Worm (Caenorhabditis elegans) whole organism, young adult: ENCODE measurements around the gene chw-1.

Experiments
- B0261.1 ChIP-seq: sonication (generic microtip); optimal IDR thresholded peaks from 2 replicates; lab custom pipeline; 2016; ENCODE audit warnings: mild to moderate bottlenecking, missing genetic modification characterization, moderate library complexity, missing compliant biosample characterization
- B0336.3 ChIP-seq: fragments of 200-800 bp; sonication (Bioruptor generic); IDR thresholded peaks from 2 replicates; pipeline ENCODE4 v1.3.6; 2022; ENCODE audit warnings: missing genetic modification characterization, missing compliant biosample characterization
- D2030.7 ChIP-seq: fragments of 200-800 bp; sonication (Bioruptor generic); IDR thresholded peaks from 2 replicates; pipeline ENCODE4 v1.3.6; 2022; ENCODE audit warnings: missing genetic modification reagents, missing genetic modification characterization, missing compliant biosample characterization
- F37B4.10 ChIP-seq: fragments of 200-800 bp; sonication (Bioruptor generic); IDR thresholded peaks from 2 replicates; pipeline ENCODE4 v1.3.6; 2022; ENCODE audit warnings: missing genetic modification characterization, missing compliant biosample characterization
- F52B5.7 ChIP-seq: sonication (generic microtip); optimal IDR thresholded peaks from 2 replicates; lab custom pipeline; 2016; ENCODE audit warnings: mild to moderate bottlenecking, missing genetic modification characterization, missing compliant biosample characterization
- K11D2.4 ChIP-seq: fragments of 200-800 bp; sonication (Bioruptor generic); IDR thresholded peaks from 2 replicates; pipeline ENCODE4 v1.3.6; 2022; ENCODE audit warnings: missing genetic modification reagents, missing genetic modification characterization, missing compliant biosample characterization
- T26A5.8 ChIP-seq: sonication (generic microtip); optimal IDR thresholded peaks from 2 replicates; lab custom pipeline; 2016; ENCODE audit warnings: missing genetic modification characterization, missing compliant biosample characterization
- Y95B8A.8 ChIP-seq: fragments of 200-800 bp; sonication (Bioruptor generic); IDR thresholded peaks from 2 replicates; pipeline ENCODE4 v1.3.6; 2022; ENCODE audit warnings: missing genetic modification reagents, missing genetic modification characterization, missing compliant biosample characterization
- akir-1 ChIP-seq: fragments of 200-800 bp; sonication (Bioruptor generic); optimal IDR thresholded peaks from 2 replicates; lab custom pipeline; 2018; ENCODE audit warnings: mild to moderate bottlenecking, missing genetic modification characterization, moderate library complexity, missing compliant biosample characterization
- attf-6 ChIP-seq: fragments of 200-800 bp; sonication (Bioruptor generic); IDR thresholded peaks from 2 replicates; pipeline ENCODE4 v1.3.6; 2022; ENCODE audit warnings: missing genetic modification reagents, missing genetic modification characterization, missing compliant biosample characterization
- ccch-3 ChIP-seq: fragments of 200-800 bp; sonication (Bioruptor generic); optimal IDR thresholded peaks from 2 replicates; lab custom pipeline; 2018; ENCODE audit warnings: mild to moderate bottlenecking, missing genetic modification characterization, missing compliant biosample characterization
- chd-7 ChIP-seq: sonication (generic microtip); optimal IDR thresholded peaks from 2 replicates; lab custom pipeline; 2016; ENCODE audit warnings: mild to moderate bottlenecking, missing genetic modification characterization, moderate library complexity, missing compliant biosample characterization
- dox-1 ChIP-seq: fragments of 200-800 bp; sonication (Bioruptor generic); IDR thresholded peaks from 2 replicates; pipeline ENCODE4 v1.3.6; 2022; ENCODE audit warnings: missing genetic modification reagents, missing genetic modification characterization, missing compliant biosample characterization
- dpl-1 ChIP-seq: fragments of 150-350 bp; optimal IDR thresholded peaks from 2 replicates; lab custom pipeline; 2014; ENCODE audit warnings: missing biosample characterization, missing genetic modification reagents, missing genetic modification characterization
- ekl-4 ChIP-seq: fragments of 200-800 bp; sonication (Bioruptor generic); IDR thresholded peaks from 2 replicates; pipeline ENCODE4 v1.3.6; 2022; ENCODE audit warnings: missing genetic modification reagents, missing genetic modification characterization, missing compliant biosample characterization
- ets-4 ChIP-seq: fragments of 200-800 bp; sonication (Bioruptor generic); optimal IDR thresholded peaks from 2 replicates; lab custom pipeline; 2018; ENCODE audit warnings: mild to moderate bottlenecking, missing genetic modification characterization, missing compliant biosample characterization
- fkh-3 ChIP-seq: sonication (generic microtip); optimal IDR thresholded peaks from 2 replicates; lab custom pipeline; 2016; ENCODE audit warnings: mild to moderate bottlenecking, missing genetic modification characterization, missing compliant biosample characterization
- hlh-12 ChIP-seq: sonication (generic microtip); optimal IDR thresholded peaks from 2 replicates; lab custom pipeline; 2016; ENCODE audit warnings: missing genetic modification characterization, missing compliant biosample characterization
- hlh-26 ChIP-seq: fragments of 200-800 bp; sonication (Bioruptor generic); conservative IDR thresholded peaks from 2 replicates; pipeline ENCODE4 v1.3.6; 2022; ENCODE audit warnings: missing genetic modification reagents, missing genetic modification characterization, missing compliant biosample characterization
- hrde-1 ChIP-seq: sonication (generic microtip); optimal IDR thresholded peaks from 2 replicates; lab custom pipeline; 2016; ENCODE audit warnings: missing genetic modification characterization, mild to moderate bottlenecking, missing compliant biosample characterization, moderate library complexity, missing genotype, missing genetic modification reagents, borderline replicate concordance
- hsf-1 ChIP-seq: fragments of 200-800 bp; sonication (Bioruptor generic); IDR thresholded peaks from 2 replicates; pipeline ENCODE4 v1.3.6; 2022; ENCODE audit warnings: missing genetic modification reagents, missing genetic modification characterization, missing compliant biosample characterization
- lag-1 ChIP-seq: fragments of 200-800 bp; sonication (Bioruptor generic); IDR thresholded peaks from 2 replicates; pipeline ENCODE4 v1.3.6; 2022; ENCODE audit warnings: missing genetic modification reagents, missing genetic modification characterization, missing compliant biosample characterization
- lir-1 ChIP-seq: fragments of 200-800 bp; sonication (Bioruptor generic); conservative IDR thresholded peaks from 2 replicates; pipeline ENCODE4 v1.3.6; 2022; ENCODE audit warnings: missing genetic modification reagents, missing genetic modification characterization, missing compliant biosample characterization
- lsy-27 ChIP-seq: sonication (generic microtip); optimal IDR thresholded peaks from 2 replicates; lab custom pipeline; 2017; ENCODE audit warnings: missing genetic modification characterization, mild to moderate bottlenecking, missing compliant biosample characterization, antibody characterized with exemption, missing genotype, borderline replicate concordance; ENCODE audit not compliant: insufficient read depth
- madf-6 ChIP-seq: fragments of 200-800 bp; sonication (Bioruptor generic); IDR thresholded peaks from 2 replicates; pipeline ENCODE4 v1.3.6; 2022; ENCODE audit warnings: missing genetic modification reagents, missing genetic modification characterization, missing compliant biosample characterization
- mcd-1 ChIP-seq: fragments of 200-800 bp; sonication (Bioruptor generic); IDR thresholded peaks from 2 replicates; pipeline ENCODE4 v1.3.6; 2022; ENCODE audit warnings: missing genetic modification reagents, missing genetic modification characterization, missing compliant biosample characterization
- mes-4 ChIP-seq: sonication (generic microtip); optimal IDR thresholded peaks from 2 replicates; lab custom pipeline; 2016; ENCODE audit warnings: missing genotype, missing genetic modification characterization, missing compliant biosample characterization
- nfya-1 ChIP-seq: sonication (generic microtip); optimal IDR thresholded peaks from 2 replicates; lab custom pipeline; 2017; ENCODE audit warnings: antibody characterized with exemption, missing compliant biosample characterization, missing genetic modification characterization, borderline replicate concordance; ENCODE audit not compliant: insufficient read depth
- nfyb-1 ChIP-seq: fragments of 200-800 bp; sonication (Bioruptor generic); IDR thresholded peaks from 2 replicates; pipeline ENCODE4 v1.3.6; 2022; ENCODE audit warnings: missing genetic modification reagents, missing genetic modification characterization, missing compliant biosample characterization
- nhr-120 ChIP-seq: fragments of 200-800 bp; sonication (Bioruptor generic); IDR thresholded peaks from 2 replicates; pipeline ENCODE4 v1.3.6; 2022; ENCODE audit warnings: missing genetic modification characterization, missing compliant biosample characterization
- pbrm-1 ChIP-seq: fragments of 200-800 bp; sonication (Bioruptor generic); IDR thresholded peaks from 2 replicates; pipeline ENCODE4 v1.3.6; 2022; ENCODE audit warnings: missing genetic modification reagents, missing genetic modification characterization, missing compliant biosample characterization
- pha-4 ChIP-seq: fragments of 150-350 bp; sonication (generic microtip); optimal IDR thresholded peaks from 2 replicates; lab custom pipeline; 2014; ENCODE audit warnings: missing biosample characterization, missing genetic modification reagents, missing genetic modification characterization
- rec-8 ChIP-seq, 2 experiments: sonication (generic microtip); optimal IDR thresholded peaks; 2 replicates each; lab custom pipeline; 2016; ENCODE audit warnings: mild to moderate bottlenecking in 2 of 2, missing genetic modification characterization in 2 of 2, missing genetic modification reagents in 2 of 2, missing genotype in 2 of 2, missing biosample characterization in 1 of 2, missing compliant biosample characterization in 1 of 2, moderate library complexity in 1 of 2
- rpc-1 ChIP-seq, 2 experiments: fragments of 150-350 bp in 1 of 2; sonication (generic microtip) in 1 of 2; optimal IDR thresholded peaks; 2 replicates each; lab custom pipeline; 2014 to 2018; ENCODE audit warnings: missing biosample characterization in 1 of 2, missing genetic modification characterization in 1 of 2, missing genetic modification reagents in 1 of 2, missing genotype in 1 of 2
- snpc-3.4 ChIP-seq: sonication (generic microtip); optimal IDR thresholded peaks from 2 replicates; lab custom pipeline; 2017; ENCODE audit warnings: missing genetic modification characterization, mild to moderate bottlenecking, missing compliant biosample characterization, antibody characterized with exemption, moderate library complexity, missing genotype, missing genetic modification reagents
- snpc-4 ChIP-seq, 5 experiments: fragments of 150-350 bp in 1 of 5; sonication (generic microtip) in 4 of 5; optimal IDR thresholded peaks; 2 replicates each; lab custom pipeline; 2014 to 2018; ENCODE audit warnings: missing genetic modification characterization in 5 of 5, missing biosample characterization in 3 of 5, antibody characterized with exemption in 2 of 5, mild to moderate bottlenecking in 2 of 5, missing compliant biosample characterization in 2 of 5, missing genotype in 2 of 5, moderate library complexity in 2 of 5, missing genetic modification reagents in 1 of 5
- somi-1 ChIP-seq: fragments of 200-800 bp; sonication (Bioruptor generic); optimal IDR thresholded peaks from 2 replicates; lab custom pipeline; 2018; ENCODE audit warnings: mild to moderate bottlenecking, missing genetic modification characterization, missing compliant biosample characterization
- tbx-9 ChIP-seq: sonication (generic microtip); optimal IDR thresholded peaks from 2 replicates; lab custom pipeline; 2016; ENCODE audit warnings: borderline replicate concordance, missing genetic modification characterization, inconsistent platforms, missing compliant biosample characterization
- tlf-1 ChIP-seq: fragments of 200-800 bp; sonication (Bioruptor generic); optimal IDR thresholded peaks from 2 replicates; lab custom pipeline; 2018; ENCODE audit warnings: mild to moderate bottlenecking, missing genetic modification characterization, missing compliant biosample characterization
- zim-3 ChIP-seq: sonication (generic microtip); optimal IDR thresholded peaks from 2 replicates; lab custom pipeline; 2017; ENCODE audit warnings: mild to moderate bottlenecking, missing genetic modification characterization, moderate library complexity, missing compliant biosample characterization
- ztf-25 ChIP-seq: fragments of 200-800 bp; sonication (Bioruptor generic); IDR thresholded peaks from 2 replicates; pipeline ENCODE4 v1.3.6; 2022; ENCODE audit warnings: missing genetic modification reagents, missing genetic modification characterization, missing compliant biosample characterization
- ztf-28 ChIP-seq: fragments of 200-800 bp; sonication (Bioruptor generic); IDR thresholded peaks from 2 replicates; pipeline ENCODE4 v1.3.6; 2022; ENCODE audit warnings: missing genetic modification reagents, missing genetic modification characterization, missing compliant biosample characterization
- ztf-3 ChIP-seq: fragments of 200-800 bp; sonication (Bioruptor generic); optimal IDR thresholded peaks from 2 replicates; lab custom pipeline; 2018; ENCODE audit warnings: mild to moderate bottlenecking, missing genetic modification characterization, missing compliant biosample characterization

The chw-1 gene

ce11 chrV:10464746-10465145 is 2.7 kb downstream of the chw-1 start (continued):
- no peak for TF ChIP-seq madf-6 (GFP tag; lab: Robert Waterston, UW)
- no peak for TF ChIP-seq dox-1 (GFP tag; lab: Robert Waterston, UW)

DNA sequence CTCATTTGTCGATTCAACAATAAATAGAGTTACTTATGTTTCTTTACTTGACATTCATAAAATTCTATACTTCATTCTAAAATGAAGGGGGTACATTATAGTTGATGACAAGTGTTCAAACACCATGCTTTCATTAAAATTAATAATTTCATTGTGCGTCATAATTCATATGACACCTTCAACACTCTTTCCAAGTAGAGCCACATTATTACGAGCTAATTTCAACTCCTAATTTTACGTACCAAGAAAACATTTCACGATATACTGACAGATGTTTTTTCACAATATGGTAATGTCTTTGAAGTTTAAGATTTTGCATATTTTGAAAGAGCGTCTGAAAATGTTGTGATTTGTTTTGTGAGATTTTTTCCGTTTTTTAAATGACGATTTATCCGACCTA is 3.4 kb downstream of the chw-1 start:
- TF ChIP-seq attf-6 (no peak), F37B4.10 (no peak), pha-4 (no peak)
- TF ChIP-seq, all 124 proteins: peak for 0

DNA sequence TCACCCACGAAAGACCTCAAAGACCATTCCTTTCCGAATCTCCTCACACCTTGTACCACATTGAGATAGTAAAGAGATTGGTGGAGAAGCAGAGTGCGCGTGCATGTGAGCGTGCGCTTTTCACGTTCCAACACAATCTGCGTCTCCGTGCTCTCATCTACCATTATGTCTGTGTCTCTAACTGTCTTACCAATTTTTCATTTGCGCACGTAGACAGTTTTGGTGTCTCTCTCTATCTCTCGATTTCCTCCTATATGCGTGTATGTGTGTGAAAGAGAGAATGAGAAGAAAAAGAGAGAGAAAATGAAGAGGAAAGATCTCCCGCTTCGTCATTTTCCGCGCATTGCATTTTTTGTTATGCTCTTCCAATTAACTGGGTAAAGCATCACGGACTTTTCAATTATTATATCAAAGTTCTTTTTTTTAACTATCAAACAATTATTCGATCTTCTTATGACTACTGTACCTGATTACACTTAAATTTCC is 4.6 kb downstream of the chw-1 start:
- peak; percentile 67; the same call in 1 of the 2 replicates for TF ChIP-seq mcd-1 (GFP tag; lab: Robert Waterston, UW)
- no peak for TF ChIP-seq ztf-25 (GFP tag; lab: Robert Waterston, UW)
- 0 out of 2 replicates have a peak, but pooled peaks have one; percentile 37 for TF ChIP-seq madf-6 (GFP tag; lab: Robert Waterston, UW)
- TF ChIP-seq nfyb-1 (GFP tag; lab: Robert Waterston, UW): peak; percentile 78
- TF ChIP-seq fkh-3 (tag; lab: Kevin White, UChicago): no peak
- peak; percentile 32; the same call in 1 of the 2 replicates for TF ChIP-seq lir-1 (GFP tag; lab: Robert Waterston, UW)
- TF ChIP-seq zim-3 (tag; lab: Kevin White, UChicago): no peak
- TF ChIP-seq T26A5.8 (tag; lab: Kevin White, UChicago): no peak
- TF ChIP-seq D2030.7 (GFP tag; lab: Robert Waterston, UW): no peak
- no peak for TF ChIP-seq snpc-3.4
- TF ChIP-seq mes-4 (tag; lab: Kevin White, UChicago): no peak
- TF ChIP-seq ekl-4: 0 out of 2 replicates have a peak, but pooled peaks have one; percentile 46
- TF ChIP-seq hlh-26: no peak
- TF ChIP-seq ccch-3 (GFP tag; lab: Kevin White, UChicago): no peak
- TF ChIP-seq B0261.1 (tag; lab: Kevin White, UChicago): no peak
- TF ChIP-seq lsy-27: no peak
- TF ChIP-seq nhr-120 (GFP tag; lab: Robert Waterston, UW): no peak
- TF ChIP-seq pha-4: peak; percentile 35
- TF ChIP-seq Y95B8A.8: peak; percentile 17; the same call in 1 of the 2 replicates
- TF ChIP-seq hsf-1: no peak
- TF ChIP-seq rpc-1 (optimal IDR thresholded peaks at IDR 0.05; lab: Kevin White, UChicago): no peak
- TF ChIP-seq rpc-1 (tag; optimal IDR thresholded peaks at IDR 0.05; lab: Kevin White, UChicago): no peak
- TF ChIP-seq dpl-1: no peak
- no peak for TF ChIP-seq hrde-1 (tag; lab: Kevin White, UChicago)
- TF ChIP-seq chd-7 (tag; lab: Kevin White, UChicago): peak; percentile 81
- TF ChIP-seq tbx-9 (tag; lab: Kevin White, UChicago): no peak
- peak; percentile 53 for TF ChIP-seq tlf-1 (GFP tag; lab: Kevin White, UChicago)
- TF ChIP-seq akir-1: peak; percentile 8
- TF ChIP-seq ztf-3 (GFP tag; lab: Kevin White, UChicago): peak; percentile 8
- TF ChIP-seq B0336.3: peak; percentile 81
- no peak for TF ChIP-seq nfya-1 (tag; lab: Kevin White, UChicago)
- no peak for TF ChIP-seq ets-4 (GFP tag; lab: Kevin White, UChicago)
- TF ChIP-seq F52B5.7: peak; percentile 17
- peak; percentile 73 for TF ChIP-seq pbrm-1
- no peak for TF ChIP-seq lag-1 (GFP tag; lab: Robert Waterston, UW)
- no peak for TF ChIP-seq snpc-4 (GFP tag; optimal IDR thresholded peaks at IDR 0.05; lab: Kevin White, UChicago)
- TF ChIP-seq snpc-4 (tag; optimal IDR thresholded peaks at IDR 0.05; lab: Kevin White, UChicago): peak; percentile 25 to 67 (median 38)
- no peak for TF ChIP-seq ztf-28 (GFP tag; lab: Robert Waterston, UW)
- TF ChIP-seq rec-8 (tag; optimal IDR thresholded peaks at IDR 0.05; lab: Kevin White, UChicago): no peak
- TF ChIP-seq somi-1: peak; percentile 92
- no peak for TF ChIP-seq hlh-12 (tag; lab: Kevin White, UChicago)
- TF ChIP-seq K11D2.4 (GFP tag; lab: Robert Waterston, UW): peak; percentile 90
